Worm (Caenorhabditis elegans): Measurements from ENCODE around the gene T22B3.3.

- TF ChIP-seq W03F9.2 (tag; optimal IDR thresholded peaks at IDR 0.05) (no peak), him-1 (tag; optimal IDR thresholded peaks at IDR 0.05) (no peak), dao-5 (tag; optimal IDR thresholded peaks at IDR 0.05) (no peak)
These were observed 9.4 kb downstream of the T22B3.3 start, which contains the start of gene ZK792.7 for ce11 chrIV:11694143-11694542.

All from whole organism, L4/young adult.